Fruit fly (Drosophila melanogaster) whole organism, embryonic: Measurements from ENCODE around the gene dysf.

Experiments
- Blimp-1 ChIP-seq: fragments of 200-800 bp; sonication (Bioruptor generic); optimal IDR thresholded peaks from 3 replicates; lab custom pipeline; 2018; ENCODE audit warnings: missing biosample characterization, missing genetic modification characterization, mild to moderate bottlenecking, moderate library complexity, missing genetic modification reagents
- BtbVII ChIP-seq: fragments of 200-800 bp; sonication (Bioruptor generic); optimal IDR thresholded peaks from 3 replicates; lab custom pipeline; 2017; ENCODE audit warnings: missing biosample characterization, mild to moderate bottlenecking, missing genetic modification characterization
- CG10654 ChIP-seq: fragments of 200-800 bp; sonication (Bioruptor generic); optimal IDR thresholded peaks from 2 replicates; lab custom pipeline; 2016; ENCODE audit warnings: missing biosample characterization, missing genetic modification characterization
- CG11085 ChIP-seq: fragments of 200-800 bp; sonication (Bioruptor generic); IDR thresholded peaks from 2 replicates; pipeline ENCODE4 v1.3.6; 2022; ENCODE audit warnings: missing biosample characterization, missing genetic modification characterization
- CG12104 ChIP-seq: fragments of 200-800 bp; sonication (Bioruptor generic); optimal IDR thresholded peaks from 3 replicates; lab custom pipeline; 2016; ENCODE audit warnings: missing biosample characterization, missing genetic modification characterization
- CG17361 ChIP-seq: fragments of 200-800 bp; sonication (Bioruptor generic); IDR thresholded peaks from 3 replicates; pipeline ENCODE4 v1.3.6; 2022; ENCODE audit warnings: missing biosample characterization, missing genetic modification characterization
- CG18476 ChIP-seq: fragments of 200-800 bp; sonication (Bioruptor generic); optimal IDR thresholded peaks from 2 replicates; lab custom pipeline; 2016; ENCODE audit warnings: missing biosample characterization, mild to moderate bottlenecking, missing genetic modification characterization
- CG18619 ChIP-seq: fragments of 200-800 bp; sonication (Bioruptor generic); optimal IDR thresholded peaks from 3 replicates; lab custom pipeline; 2017; ENCODE audit warnings: missing biosample characterization, mild to moderate bottlenecking, missing genetic modification characterization
- CG2129 ChIP-seq: fragments of 200-800 bp; sonication (Bioruptor generic); IDR thresholded peaks from 2 replicates; pipeline ENCODE4 v1.3.6; 2022; ENCODE audit warnings: missing biosample characterization, missing genetic modification characterization; ENCODE audit not compliant: partially characterized antibody
- CG2199 ChIP-seq: fragments of 200-800 bp; sonication (Bioruptor generic); IDR thresholded peaks from 3 replicates; pipeline ENCODE4 v1.3.6; 2022; ENCODE audit warnings: missing biosample characterization, missing genetic modification characterization
- CG32767 ChIP-seq: fragments of 200-800 bp; sonication (Bioruptor generic); IDR thresholded peaks from 2 replicates; pipeline ENCODE4 v1.3.6; 2022; ENCODE audit warnings: missing biosample characterization, missing genetic modification characterization
- CG3281 ChIP-seq: fragments of 200-800 bp; sonication (Bioruptor generic); optimal IDR thresholded peaks from 3 replicates; lab custom pipeline; 2017; ENCODE audit warnings: missing biosample characterization, mild to moderate bottlenecking, missing genetic modification characterization
- CG6683 ChIP-seq: fragments of 200-800 bp; sonication (Bioruptor generic); optimal IDR thresholded peaks from 2 replicates; lab custom pipeline; 2017; ENCODE audit warnings: missing biosample characterization, mild to moderate bottlenecking, missing genetic modification characterization, missing genetic modification reagents
- CG6689 ChIP-seq: fragments of 200-800 bp; sonication (Bioruptor generic); IDR thresholded peaks from 2 replicates; pipeline ENCODE4 v1.3.6; 2022; ENCODE audit warnings: missing biosample characterization, missing genetic modification characterization
- CG6765 ChIP-seq: fragments of 200-800 bp; sonication (Bioruptor generic); optimal IDR thresholded peaks from 3 replicates; lab custom pipeline; 2017; ENCODE audit warnings: missing biosample characterization, mild to moderate bottlenecking, missing genetic modification characterization
- CG6854 ChIP-seq: fragments of 200-800 bp; sonication (Bioruptor generic); optimal IDR thresholded peaks from 3 replicates; lab custom pipeline; 2017; ENCODE audit warnings: missing biosample characterization, mild to moderate bottlenecking, missing genetic modification characterization
- CG7839 ChIP-seq: fragments of 200-800 bp; sonication (Bioruptor generic); optimal IDR thresholded peaks from 3 replicates; lab custom pipeline; 2018; ENCODE audit warnings: missing biosample characterization, mild to moderate bottlenecking, missing genetic modification characterization, moderate library complexity
- CG8765 ChIP-seq: fragments of 200-800 bp; sonication (Bioruptor generic); IDR thresholded peaks from 2 replicates; pipeline ENCODE4 v1.3.6; 2022; ENCODE audit warnings: missing biosample characterization, missing genetic modification characterization
- CoRest ChIP-seq: fragments of 200-800 bp; sonication (Bioruptor generic); optimal IDR thresholded peaks from 3 replicates; lab custom pipeline; 2018; ENCODE audit warnings: missing biosample characterization, mild to moderate bottlenecking, missing genetic modification characterization, moderate library complexity
- Dek ChIP-seq: fragments of 200-800 bp; sonication (Bioruptor generic); optimal IDR thresholded peaks from 3 replicates; lab custom pipeline; 2019; ENCODE audit warnings: missing biosample characterization, mild to moderate bottlenecking, missing genetic modification characterization, moderate library complexity
- Dfd ChIP-seq, 2 experiments: fragments of >200 bp; optimal IDR thresholded peaks; 2 replicates each; lab custom pipeline; 2017; ENCODE audit warnings: missing biosample characterization in 2 of 2, missing genetic modification characterization in 2 of 2
- E2f2 ChIP-seq: fragments of 200-800 bp; sonication (Bioruptor generic); IDR thresholded peaks from 2 replicates; pipeline ENCODE4 v1.3.6; 2022; ENCODE audit warnings: missing biosample characterization, missing genetic modification characterization
- Hmr ChIP-seq: fragments of 200-800 bp; sonication (Bioruptor generic); optimal IDR thresholded peaks from 3 replicates; lab custom pipeline; 2017; ENCODE audit warnings: mild to moderate bottlenecking, missing biosample characterization, missing genetic modification reagents, missing genetic modification characterization
- Jarid2 ChIP-seq: fragments of 200-800 bp; sonication (Bioruptor generic); optimal IDR thresholded peaks from 3 replicates; lab custom pipeline; 2017; ENCODE audit warnings: mild to moderate bottlenecking, missing biosample characterization, missing genetic modification reagents, missing genetic modification characterization
- Oaz ChIP-seq: fragments of 200-800 bp; sonication (Bioruptor generic); IDR thresholded peaks from 2 replicates; pipeline ENCODE4 v1.3.6; 2022; ENCODE audit warnings: missing biosample characterization, missing genetic modification characterization
- Oli ChIP-seq: fragments of 200-800 bp; sonication (Bioruptor generic); optimal IDR thresholded peaks from 2 replicates; lab custom pipeline; 2018; ENCODE audit warnings: missing biosample characterization, mild to moderate bottlenecking, missing genetic modification characterization, moderate library complexity
- Sin3A ChIP-seq: fragments of >200 bp; optimal IDR thresholded peaks from 2 replicates; lab custom pipeline; 2018
- Xrp1 ChIP-seq: fragments of 200-800 bp; sonication (Bioruptor generic); IDR thresholded peaks from 2 replicates; pipeline ENCODE4 v1.3.6; 2022; ENCODE audit warnings: missing biosample characterization, missing genetic modification characterization
- YL-1 ChIP-seq: fragments of 200-800 bp; sonication (Bioruptor generic); optimal IDR thresholded peaks from 3 replicates; lab custom pipeline; 2017; ENCODE audit warnings: missing biosample characterization, mild to moderate bottlenecking, missing genetic modification characterization
- az2 ChIP-seq: fragments of 200-800 bp; sonication (Bioruptor generic); optimal IDR thresholded peaks from 3 replicates; lab custom pipeline; 2016; ENCODE audit warnings: missing biosample characterization, missing genetic modification characterization
- bigmax ChIP-seq: fragments of 200-800 bp; sonication (Bioruptor generic); optimal IDR thresholded peaks from 2 replicates; lab custom pipeline; 2018; ENCODE audit warnings: missing biosample characterization, mild to moderate bottlenecking, missing genetic modification characterization
- chn ChIP-seq: fragments of 200-800 bp; sonication (Bioruptor generic); optimal IDR thresholded peaks from 2 replicates; lab custom pipeline; 2016; ENCODE audit warnings: missing biosample characterization, missing genetic modification characterization
- crc ChIP-seq: fragments of 200-800 bp; sonication (Bioruptor generic); optimal IDR thresholded peaks from 2 replicates; lab custom pipeline; 2016; ENCODE audit warnings: missing biosample characterization, missing genetic modification characterization
- dati ChIP-seq: fragments of 200-800 bp; sonication (Bioruptor generic); IDR thresholded peaks from 2 replicates; pipeline ENCODE4 v1.3.6; 2022; ENCODE audit warnings: missing biosample characterization, missing genetic modification characterization
- dmrt11E ChIP-seq: fragments of 200-800 bp; sonication (Bioruptor generic); optimal IDR thresholded peaks from 3 replicates; lab custom pipeline; 2018; ENCODE audit warnings: missing biosample characterization, mild to moderate bottlenecking, missing genetic modification characterization, moderate library complexity
- grn ChIP-seq: fragments of 200-800 bp; sonication (Bioruptor generic); optimal IDR thresholded peaks from 3 replicates; lab custom pipeline; 2017; ENCODE audit warnings: missing biosample characterization, missing genetic modification characterization
- hb ChIP-seq: fragments of 200-800 bp; sonication (Bioruptor generic); IDR thresholded peaks from 3 replicates; pipeline ENCODE4 v1.3.6; 2022; ENCODE audit warnings: missing biosample characterization, missing genetic modification characterization; ENCODE audit not compliant: partially characterized antibody
- lmd ChIP-seq: fragments of 200-800 bp; sonication (Bioruptor generic); IDR thresholded peaks from 2 replicates; pipeline ENCODE4 v1.3.6; 2022; ENCODE audit warnings: missing biosample characterization, missing genetic modification characterization
- mirr ChIP-seq: fragments of 200-800 bp; sonication (Bioruptor generic); optimal IDR thresholded peaks from 3 replicates; lab custom pipeline; 2018; ENCODE audit warnings: missing biosample characterization, mild to moderate bottlenecking, missing genetic modification characterization
- otp ChIP-seq: fragments of 200-800 bp; sonication (Bioruptor generic); IDR thresholded peaks from 3 replicates; pipeline ENCODE4, ENCODE4 v1.3.6; 2022; ENCODE audit warnings: missing biosample characterization, missing genetic modification characterization
- pzg ChIP-seq: fragments of 200-800 bp; sonication (Bioruptor generic); optimal IDR thresholded peaks from 3 replicates; lab custom pipeline; 2018; ENCODE audit warnings: missing biosample characterization, mild to moderate bottlenecking, missing genetic modification characterization, moderate library complexity
- ro ChIP-seq: fragments of 200-800 bp; sonication (Bioruptor generic); IDR thresholded peaks from 2 replicates; pipeline ENCODE4 v1.3.6; 2022; ENCODE audit warnings: missing biosample characterization, missing genetic modification characterization
- row ChIP-seq: fragments of 200-800 bp; sonication (Bioruptor generic); IDR thresholded peaks from 3 replicates; pipeline ENCODE4 v1.3.6; 2022; ENCODE audit warnings: missing biosample characterization, missing genetic modification characterization
- ssp ChIP-seq: fragments of 200-800 bp; sonication (Bioruptor generic); IDR thresholded peaks from 2 replicates; pipeline ENCODE4 v1.3.6; 2022; ENCODE audit warnings: missing biosample characterization, missing genetic modification characterization
- tgo ChIP-seq: fragments of 200-800 bp; sonication (Bioruptor generic); IDR thresholded peaks from 3 replicates; pipeline ENCODE4 v1.3.6; 2022; ENCODE audit warnings: missing biosample characterization, missing genetic modification characterization
- tna ChIP-seq: fragments of 200-800 bp; sonication (Bioruptor generic); IDR thresholded peaks from 2 replicates; pipeline ENCODE4 v1.3.6; 2022; ENCODE audit warnings: missing biosample characterization, missing genetic modification characterization; ENCODE audit not compliant: partially characterized antibody
- unpg ChIP-seq: fragments of 200-800 bp; sonication (Bioruptor generic); optimal IDR thresholded peaks from 3 replicates; lab custom pipeline; 2018; ENCODE audit warnings: missing biosample characterization, mild to moderate bottlenecking, missing genetic modification characterization, moderate library complexity
- vvl ChIP-seq: fragments of 200-800 bp; sonication (Bioruptor generic); IDR thresholded peaks from 2 replicates; pipeline ENCODE4 v1.3.6; 2022; ENCODE audit warnings: missing biosample characterization, missing genetic modification characterization
- z ChIP-seq: fragments of 200-800 bp; sonication (Bioruptor generic); IDR thresholded peaks from 3 replicates; pipeline ENCODE4 v1.3.6; 2022; ENCODE audit warnings: missing biosample characterization, missing genetic modification characterization
- zfh2 ChIP-seq: fragments of 200-800 bp; sonication (Bioruptor generic); optimal IDR thresholded peaks from 2 replicates; lab custom pipeline; 2016; ENCODE audit warnings: missing biosample characterization, missing genetic modification characterization

Gene dysf

DNA sequence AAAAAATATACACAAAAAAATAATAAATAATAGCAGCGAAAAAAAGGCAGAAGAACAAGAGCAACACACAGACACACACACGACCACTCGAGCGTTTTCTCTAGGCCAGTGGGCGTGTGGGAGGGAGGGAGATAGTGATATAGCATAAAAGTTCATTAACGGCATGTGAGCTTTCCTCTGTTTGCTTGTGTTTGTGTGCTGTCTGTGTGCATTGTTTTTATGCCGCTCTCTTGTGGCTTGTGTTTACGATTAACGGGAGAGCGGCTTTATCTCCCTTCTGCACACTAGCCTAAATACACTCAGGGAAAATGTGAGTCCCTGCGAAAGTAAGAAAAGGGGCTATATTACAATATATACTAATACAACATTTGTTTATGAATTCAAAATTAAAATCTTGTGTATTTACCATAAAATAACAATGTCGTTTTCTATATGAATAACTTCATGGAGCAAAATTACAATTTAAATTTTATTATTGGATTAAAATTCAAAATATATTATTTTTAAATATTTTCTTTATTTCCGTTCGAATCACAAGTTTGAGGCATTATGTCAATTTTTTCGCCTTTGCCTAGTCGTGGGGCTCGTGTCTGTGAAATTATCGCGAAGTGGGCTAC, 19.1 kb upstream of the dysf start (continued):
- peak; percentile 66 for TF ChIP-seq Oli (tag; lab: Kevin White, UChicago)
- peak; percentile 64 for TF ChIP-seq unpg (GFP tag; lab: Kevin White, UChicago)
- no peak for TF ChIP-seq crc (GFP tag; lab: Kevin White, UChicago)
- TF ChIP-seq az2 (GFP tag; lab: Kevin White, UChicago), result peak; percentile 7
- no peak for TF ChIP-seq CG6765 (GFP tag; lab: Kevin White, UChicago)
- no peak for TF ChIP-seq dmrt11E (tag; lab: Kevin White, UChicago)
- peak; percentile 47; the same call in 1 of the 3 replicates for TF ChIP-seq tgo
- no peak for TF ChIP-seq chn (GFP tag; lab: Kevin White, UChicago)
- TF ChIP-seq CG7839 (tag; lab: Kevin White, UChicago), result peak; percentile 69
- peak; percentile 67 for TF ChIP-seq mirr
- no peak for TF ChIP-seq YL-1
- TF ChIP-seq Dek, result peak; percentile 25
- TF ChIP-seq CG3281 (GFP tag; lab: Kevin White, UChicago), result peak; percentile 69
- no peak for TF ChIP-seq bigmax
- TF ChIP-seq CG10654 (GFP tag; lab: Kevin White, UChicago), result no peak
- peak; percentile 69 for TF ChIP-seq row (GFP tag; lab: Robert Waterston, UW)
- TF ChIP-seq CG2199 (GFP tag; lab: Robert Waterston, UW), result no peak
- peak; percentile 29; the same call in 1 of the 2 replicates for TF ChIP-seq E2f2 (GFP tag; lab: Robert Waterston, UW)
- no peak for TF ChIP-seq pzg (GFP tag; lab: Kevin White, UChicago)
- TF ChIP-seq ssp (GFP tag; lab: Robert Waterston, UW), result no peak
- no peak for TF ChIP-seq CG32767
- peak; percentile 9 for TF ChIP-seq zfh2 (GFP tag; lab: Kevin White, UChicago)
- no peak for TF ChIP-seq dati (GFP tag; lab: Robert Waterston, UW)
- no peak for TF ChIP-seq CG12104 (GFP tag; lab: Kevin White, UChicago)
- 0 out of 3 replicates have a peak, but pooled peaks have one; percentile 54 for TF ChIP-seq z
- no peak for TF ChIP-seq CG11085 (GFP tag; lab: Robert Waterston, UW)
- TF ChIP-seq Sin3A (lab: Kevin White, UChicago), result no peak
- peak; percentile 74 for TF ChIP-seq CG17361 (GFP tag; lab: Robert Waterston, UW)
- TF ChIP-seq CoRest (tag; lab: Kevin White, UChicago), result peak; percentile 69
- TF ChIP-seq BtbVII (GFP tag; lab: Kevin White, UChicago), result peak; percentile 31
- TF ChIP-seq CG6689 (GFP tag; lab: Robert Waterston, UW), result 0 out of 2 replicates have a peak, but pooled peaks have one; percentile 43
- no peak for TF ChIP-seq tna (GFP tag; lab: Robert Waterston, UW)
- TF ChIP-seq CG8765 (GFP tag; lab: Robert Waterston, UW), result no peak
- TF ChIP-seq vvl, result peak; percentile 70
- TF ChIP-seq Dfd (GFP tag; optimal IDR thresholded peaks at IDR 0.05; lab: Kevin White, UChicago), result no peak
- 0 out of 2 replicates have a peak, but pooled peaks have one; percentile 5 for TF ChIP-seq ro (GFP tag; lab: Robert Waterston, UW)
- TF ChIP-seq Oaz (GFP tag; lab: Robert Waterston, UW), result no peak
- peak; percentile 0 for TF ChIP-seq Jarid2
- TF ChIP-seq lmd (GFP tag; lab: Robert Waterston, UW), result peak; percentile 66
- TF ChIP-seq CG6854 (GFP tag; lab: Kevin White, UChicago), result peak; percentile 39
- TF ChIP-seq CG6683 (GFP tag; lab: Kevin White, UChicago), result peak; percentile 8
- TF ChIP-seq hb (GFP tag; lab: Robert Waterston, UW), result no peak
- no peak for TF ChIP-seq otp (GFP tag; lab: Robert Waterston, UW)
- peak; percentile 57 for TF ChIP-seq Blimp-1 (GFP tag; lab: Kevin White, UChicago)
- TF ChIP-seq CG18476 (GFP tag; lab: Kevin White, UChicago), result no peak
- no peak for TF ChIP-seq grn
- TF ChIP-seq Xrp1, result peak; percentile 42; the same call in 1 of the 2 replicates
- peak; percentile 27 for TF ChIP-seq CG18619
- peak; percentile 73 for TF ChIP-seq Hmr (GFP tag; lab: Kevin White, UChicago)
- TF ChIP-seq CG2129 (GFP tag; lab: Robert Waterston, UW), result no peak
